Fruit fly (Drosophila melanogaster) whole organism, embryonic: ENCODE measurements around the gene TfIIA-S.
"Not testable (repeated sequence)": the region's sequence is repeated elsewhere in the genome, so short reads cannot be mapped to it uniquely, and the experiment has no call there.

ENCODE experiments used
- Bdp1 ChIP-seq: fragments of 200-800 bp; sonication (Bioruptor generic); optimal IDR thresholded peaks from 3 replicates; lab custom pipeline; 2016; ENCODE audit warnings: missing biosample characterization, missing genetic modification characterization
- CG10654 ChIP-seq: fragments of 200-800 bp; sonication (Bioruptor generic); optimal IDR thresholded peaks from 2 replicates; lab custom pipeline; 2016; ENCODE audit warnings: missing biosample characterization, missing genetic modification characterization
- CG10979 ChIP-seq: fragments of 200-800 bp; sonication (Bioruptor generic); optimal IDR thresholded peaks from 2 replicates; lab custom pipeline; 2018; ENCODE audit warnings: missing biosample characterization, mild to moderate bottlenecking, missing genetic modification characterization, moderate library complexity
- CG12769 ChIP-seq: fragments of 200-800 bp; sonication (Bioruptor generic); optimal IDR thresholded peaks from 2 replicates; lab custom pipeline; 2019; ENCODE audit warnings: missing biosample characterization, mild to moderate bottlenecking, missing genetic modification characterization, moderate library complexity
- CG13123 ChIP-seq: fragments of 200-800 bp; sonication (Bioruptor generic); optimal IDR thresholded peaks from 2 replicates; lab custom pipeline; 2016; ENCODE audit warnings: missing biosample characterization, missing genetic modification characterization
- CG13624 ChIP-seq: fragments of 200-800 bp; sonication (Bioruptor generic); optimal IDR thresholded peaks from 2 replicates; lab custom pipeline; 2016; ENCODE audit warnings: missing biosample characterization, missing genetic modification characterization
- CG13894 ChIP-seq: fragments of 200-800 bp; sonication (Bioruptor generic); optimal IDR thresholded peaks from 3 replicates; lab custom pipeline; 2018; ENCODE audit warnings: missing biosample characterization, mild to moderate bottlenecking, missing genetic modification characterization, moderate library complexity
- CG15269 ChIP-seq: fragments of 200-800 bp; sonication (Bioruptor generic); optimal IDR thresholded peaks from 2 replicates; lab custom pipeline; 2018; ENCODE audit warnings: missing biosample characterization, mild to moderate bottlenecking, missing genetic modification characterization, moderate library complexity
- CG1603 ChIP-seq: fragments of 200-800 bp; sonication (Bioruptor generic); optimal IDR thresholded peaks from 2 replicates; lab custom pipeline; 2019; ENCODE audit warnings: missing biosample characterization, mild to moderate bottlenecking, missing genetic modification characterization, moderate library complexity
- CG17328 ChIP-seq: fragments of 200-800 bp; sonication (Bioruptor generic); IDR thresholded peaks from 2 replicates; pipeline ENCODE4 v1.3.6; 2022; ENCODE audit warnings: missing biosample characterization, missing genetic modification characterization
- CG17385 ChIP-seq: fragments of 200-800 bp; sonication (Bioruptor generic); optimal IDR thresholded peaks from 3 replicates; lab custom pipeline; 2018; ENCODE audit warnings: missing biosample characterization, mild to moderate bottlenecking, missing genetic modification characterization
- CG2875 ChIP-seq: fragments of 200-800 bp; sonication (Bioruptor generic); optimal IDR thresholded peaks from 2 replicates; lab custom pipeline; 2017; ENCODE audit warnings: missing biosample characterization, mild to moderate bottlenecking, missing genetic modification characterization, missing genetic modification reagents
- CG3065 ChIP-seq: fragments of 200-800 bp; sonication (Bioruptor generic); optimal IDR thresholded peaks from 2 replicates; lab custom pipeline; 2016; ENCODE audit warnings: missing biosample characterization, missing genetic modification characterization
- CG32532 ChIP-seq: fragments of 200-800 bp; sonication (Bioruptor generic); IDR thresholded peaks from 2 replicates; pipeline ENCODE4 v1.3.6; 2022; ENCODE audit warnings: missing biosample characterization, missing genetic modification characterization
- CG34422 ChIP-seq: fragments of 200-800 bp; sonication (Bioruptor generic); IDR thresholded peaks from 3 replicates; pipeline ENCODE4 v1.3.6; 2022; ENCODE audit warnings: missing biosample characterization, missing genetic modification characterization
- CG4360 ChIP-seq: fragments of 200-800 bp; sonication (Bioruptor generic); IDR thresholded peaks from 2 replicates; pipeline ENCODE4 v1.3.6; 2022; ENCODE audit warnings: missing biosample characterization, missing genetic modification characterization
- CG4730 ChIP-seq: fragments of 200-800 bp; sonication (Bioruptor generic); IDR thresholded peaks from 2 replicates; pipeline ENCODE4 v1.3.6; 2022; ENCODE audit warnings: missing biosample characterization, missing genetic modification characterization
- CG4820 ChIP-seq: fragments of 200-800 bp; sonication (Bioruptor generic); optimal IDR thresholded peaks from 3 replicates; lab custom pipeline; 2016; ENCODE audit warnings: missing biosample characterization, missing genetic modification characterization
- CG6272 ChIP-seq: fragments of 200-800 bp; sonication (Bioruptor generic); IDR thresholded peaks from 2 replicates; pipeline ENCODE4 v1.3.6; 2022; ENCODE audit warnings: missing biosample characterization, missing genetic modification characterization
- CG9609 ChIP-seq: fragments of 200-800 bp; sonication (Bioruptor generic); optimal IDR thresholded peaks from 3 replicates; lab custom pipeline; 2016; ENCODE audit warnings: missing biosample characterization, missing genetic modification characterization
- CHES-1-like ChIP-seq: fragments of 200-800 bp; sonication (Bioruptor generic); optimal IDR thresholded peaks from 2 replicates; lab custom pipeline; 2016; ENCODE audit warnings: missing biosample characterization, missing genetic modification characterization
- Dad ChIP-seq: fragments of 200-800 bp; sonication (Bioruptor generic); optimal IDR thresholded peaks from 3 replicates; lab custom pipeline; 2016; ENCODE audit warnings: missing biosample characterization, missing genetic modification characterization
- Dp ChIP-seq: fragments of 200-800 bp; sonication (Bioruptor generic); optimal IDR thresholded peaks from 2 replicates; lab custom pipeline; 2018; ENCODE audit warnings: missing biosample characterization, mild to moderate bottlenecking, missing genetic modification characterization, moderate library complexity
- E2f2 ChIP-seq: fragments of 200-800 bp; sonication (Bioruptor generic); IDR thresholded peaks from 2 replicates; pipeline ENCODE4 v1.3.6; 2022; ENCODE audit warnings: missing biosample characterization, missing genetic modification characterization
- Ets97D ChIP-seq: fragments of 200-800 bp; sonication (Bioruptor generic); optimal IDR thresholded peaks from 3 replicates; lab custom pipeline; 2016; ENCODE audit warnings: missing biosample characterization, missing genetic modification characterization
- Med ChIP-seq: fragments of 200-800 bp; sonication (Bioruptor generic); peaks from one replicate; lab custom pipeline; 2016; ENCODE audit warnings: missing biosample characterization, missing genetic modification characterization, mild to moderate bottlenecking, inconsistent platforms, moderate library complexity
- Opbp ChIP-seq: fragments of 200-800 bp; sonication (Bioruptor generic); IDR thresholded peaks from 3 replicates; pipeline ENCODE4 v1.3.6; 2022; ENCODE audit warnings: missing biosample characterization, missing genetic modification characterization; ENCODE audit not compliant: partially characterized antibody
- Scr ChIP-seq: fragments of 200-800 bp; sonication (Bioruptor generic); IDR thresholded peaks from 2 replicates; pipeline ENCODE4 v1.3.6; 2022; ENCODE audit warnings: missing biosample characterization, missing genetic modification characterization; ENCODE audit not compliant: partially characterized antibody
- Sox102F ChIP-seq: fragments of 200-800 bp; sonication (Bioruptor generic); optimal IDR thresholded peaks from 2 replicates; lab custom pipeline; 2018; ENCODE audit warnings: missing biosample characterization, mild to moderate bottlenecking, missing genetic modification characterization, moderate library complexity
- Stat92E ChIP-seq, 3 experiments: fragments of >200 bp in 2 of 3; fragments of 200-800 bp in 1 of 3; sonication (Bioruptor generic) in 1 of 3; optimal IDR thresholded peaks; 2 replicates each; lab custom pipeline; 2017 to 2019; ENCODE audit warnings: missing biosample characterization in 3 of 3, missing genetic modification characterization in 3 of 3, mild to moderate bottlenecking in 1 of 3, moderate library complexity in 1 of 3
- Xbp1 ChIP-seq: fragments of 200-800 bp; sonication (Bioruptor generic); optimal IDR thresholded peaks from 3 replicates; lab custom pipeline; 2016; ENCODE audit warnings: missing biosample characterization, mild to moderate bottlenecking, missing genetic modification characterization
- al ChIP-seq: fragments of 200-800 bp; sonication (Bioruptor generic); IDR thresholded peaks from 2 replicates; pipeline ENCODE4 v1.3.6; 2022; ENCODE audit warnings: missing biosample characterization, missing genetic modification characterization
- ase ChIP-seq: fragments of 200-800 bp; sonication (Bioruptor generic); IDR thresholded peaks from 3 replicates; pipeline ENCODE4 v1.3.6; 2022; ENCODE audit warnings: missing biosample characterization, missing genetic modification characterization
- bbx ChIP-seq: fragments of 200-800 bp; sonication (Bioruptor generic); IDR thresholded peaks from 2 replicates; pipeline ENCODE4 v1.3.6; 2022; ENCODE audit warnings: missing biosample characterization, missing genetic modification characterization; ENCODE audit not compliant: partially characterized antibody
- cas ChIP-seq: fragments of 200-800 bp; sonication (Bioruptor generic); IDR thresholded peaks from 2 replicates; pipeline ENCODE4 v1.3.6; 2022; ENCODE audit warnings: missing biosample characterization, missing genetic modification characterization
- chm ChIP-seq: fragments of 200-800 bp; sonication (Bioruptor generic); IDR thresholded peaks from 2 replicates; pipeline ENCODE4 v1.3.6; 2022; ENCODE audit warnings: missing biosample characterization, missing genetic modification characterization
- dpn ChIP-seq, 2 experiments: fragments of 200-800 bp; sonication (Bioruptor generic); optimal IDR thresholded peaks; 3 replicates each; lab custom pipeline; 2016; ENCODE audit warnings: missing biosample characterization in 2 of 2, missing genetic modification characterization in 2 of 2
- eyg ChIP-seq: fragments of 200-800 bp; sonication (Bioruptor generic); optimal IDR thresholded peaks from 3 replicates; lab custom pipeline; 2016; ENCODE audit warnings: missing biosample characterization, missing genetic modification characterization
- gem ChIP-seq: fragments of 200-800 bp; sonication (Bioruptor generic); optimal IDR thresholded peaks from 2 replicates; lab custom pipeline; 2019; ENCODE audit warnings: missing biosample characterization, mild to moderate bottlenecking, missing genetic modification characterization, moderate library complexity
- gsb ChIP-seq: fragments of 200-800 bp; sonication (Bioruptor generic); IDR thresholded peaks from 2 replicates; pipeline ENCODE4 v1.3.6; 2022; ENCODE audit warnings: missing biosample characterization, missing genetic modification characterization
- jumu ChIP-seq: fragments of 200-800 bp; sonication (Bioruptor generic); optimal IDR thresholded peaks from 3 replicates; lab custom pipeline; 2016; ENCODE audit warnings: missing biosample characterization, missing genetic modification characterization
- knrl ChIP-seq: fragments of 200-800 bp; sonication (Bioruptor generic); IDR thresholded peaks from 3 replicates; pipeline ENCODE4 v1.3.6; 2022; ENCODE audit warnings: missing biosample characterization, missing genetic modification characterization; ENCODE audit not compliant: partially characterized antibody
- lov ChIP-seq, 2 experiments: fragments of 200-800 bp in 1 of 2; fragments of >200 bp in 1 of 2; sonication (Bioruptor generic) in 1 of 2; IDR thresholded peaks in 1 of 2; optimal IDR thresholded peaks in 1 of 2; 2 replicates in 1 of 2; 3 replicates in 1 of 2; pipeline versions ENCODE4 v1.3.6 to Lab custom; 2017 to 2022; ENCODE audit warnings: missing biosample characterization in 1 of 2, missing genetic modification characterization in 1 of 2
- prd ChIP-seq, 3 experiments: fragments of >200 bp in 2 of 3; fragments of 200-800 bp in 1 of 3; sonication (Bioruptor generic) in 1 of 3; optimal IDR thresholded peaks in 2 of 3; IDR thresholded peaks in 1 of 3; 2 replicates in 2 of 3; 3 replicates in 1 of 3; pipeline versions ENCODE4 v1.3.6 to Lab custom; 2017 to 2022; ENCODE audit warnings: missing biosample characterization in 1 of 3, missing genetic modification characterization in 1 of 3
- sens-2 ChIP-seq: fragments of 200-800 bp; sonication (Bioruptor generic); IDR thresholded peaks from 2 replicates; pipeline ENCODE4 v1.3.6; 2022; ENCODE audit warnings: missing biosample characterization, missing genetic modification characterization
- sisA ChIP-seq: fragments of 200-800 bp; sonication (Bioruptor generic); IDR thresholded peaks from 2 replicates; pipeline ENCODE4 v1.3.6; 2022; ENCODE audit warnings: missing biosample characterization, missing genetic modification characterization
- sna ChIP-seq: fragments of 200-800 bp; sonication (Bioruptor generic); IDR thresholded peaks from 2 replicates; pipeline ENCODE4 v1.3.6; 2022; ENCODE audit warnings: missing biosample characterization, missing genetic modification characterization; ENCODE audit not compliant: partially characterized antibody
- tgo ChIP-seq: fragments of 200-800 bp; sonication (Bioruptor generic); IDR thresholded peaks from 3 replicates; pipeline ENCODE4 v1.3.6; 2022; ENCODE audit warnings: missing biosample characterization, missing genetic modification characterization

The TfIIA-S gene

dm6 chr3R:23859365-23859804, 31.5 kb downstream of the TfIIA-S start (continued):
- TF ChIP-seq Sox102F (GFP tag; lab: Kevin White, UChicago), result peak; percentile 39
- peak; percentile 46; the same call in 1 of the 2 replicates for TF ChIP-seq sisA (GFP tag; lab: Robert Waterston, UW)
- peak; percentile 65 for TF ChIP-seq CG15269 (tag; lab: Kevin White, UChicago)
- peak; percentile 49 for TF ChIP-seq CG13123 (GFP tag; lab: Kevin White, UChicago)
- peak; percentile 71; the same call in 2 of the 3 replicates for TF ChIP-seq tgo (GFP tag; lab: Robert Waterston, UW)
- peak; percentile 77 for TF ChIP-seq bbx (GFP tag; lab: Robert Waterston, UW)
- TF ChIP-seq eyg (GFP tag; lab: Kevin White, UChicago), result peak; percentile 44
- peak; percentile 67 for TF ChIP-seq CG13894 (tag; lab: Kevin White, UChicago)
- TF ChIP-seq sens-2 (GFP tag; lab: Robert Waterston, UW), result 0 out of 2 replicates have a peak, but pooled peaks have one; percentile 42
- peak; percentile 64; the same call in 1 of the 2 replicates for TF ChIP-seq gsb
- TF ChIP-seq CHES-1-like (GFP tag; lab: Kevin White, UChicago), result peak; percentile 68
- not testable (repeated sequence) for TF ChIP-seq lov, prd (optimal IDR thresholded peaks at IDR 0.05; lab: Kevin White, UChicago)
- TF ChIP-seq lov (GFP tag; IDR thresholded peaks at IDR 0.05; lab: Robert Waterston, UW), result peak; percentile 53; the same call in 1 of the 3 replicates
- TF ChIP-seq CG3065, result peak; percentile 6
- peak; percentile 60 to 80 for TF ChIP-seq dpn (GFP tag; optimal IDR thresholded peaks at IDR 0.05; lab: Kevin White, UChicago)
- TF ChIP-seq Dad (GFP tag; lab: Kevin White, UChicago), result peak; percentile 56
- peak; percentile 95 for TF ChIP-seq Med (GFP tag; lab: Kevin White, UChicago)
- TF ChIP-seq CG2875 (GFP tag; lab: Kevin White, UChicago), result peak; percentile 29
- peak; percentile 60; the same call in 1 of the 3 replicates for TF ChIP-seq ase (GFP tag; lab: Robert Waterston, UW)
- TF ChIP-seq Scr (GFP tag; lab: Robert Waterston, UW), result peak; percentile 43
- TF ChIP-seq prd (GFP tag; IDR thresholded peaks at IDR 0.05; lab: Robert Waterston, UW), result peak; percentile 73
- TF ChIP-seq chm (GFP tag; lab: Robert Waterston, UW), result peak; percentile 88
- 0 out of 2 replicates have a peak, but pooled peaks have one; percentile 42 for TF ChIP-seq sna (GFP tag; lab: Robert Waterston, UW)
- TF ChIP-seq CG17328 (GFP tag; lab: Robert Waterston, UW), result peak; percentile 86
- peak; percentile 46; the same call in 1 of the 2 replicates for TF ChIP-seq cas (GFP tag; lab: Robert Waterston, UW)
- peak; percentile 56; the same call in 1 of the 2 replicates for TF ChIP-seq CG4730 (GFP tag; lab: Robert Waterston, UW)
- peak; percentile 64 for TF ChIP-seq CG4360
- peak; percentile 86 for TF ChIP-seq CG12769 (tag; lab: Kevin White, UChicago)
- TF ChIP-seq Opbp (GFP tag; lab: Robert Waterston, UW), result peak; percentile 68; the same call in 2 of the 3 replicates
- peak; percentile 39 for TF ChIP-seq CG10979 (tag; lab: Kevin White, UChicago)
- TF ChIP-seq CG4820 (GFP tag; lab: Kevin White, UChicago), result peak; percentile 37
- peak; percentile 48 for TF ChIP-seq CG1603 (tag; lab: Kevin White, UChicago)
- peak; percentile 22 for TF ChIP-seq CG10654 (GFP tag; lab: Kevin White, UChicago)
- TF ChIP-seq E2f2 (GFP tag; lab: Robert Waterston, UW), result peak; percentile 42; the same call in 1 of the 2 replicates
- TF ChIP-seq CG9609, result peak; percentile 33
- TF ChIP-seq gem (tag; lab: Kevin White, UChicago), result peak; percentile 23
- peak; percentile 40; the same call in 1 of the 2 replicates for TF ChIP-seq al (GFP tag; lab: Robert Waterston, UW)
- peak; percentile 76 for TF ChIP-seq CG34422 (GFP tag; lab: Robert Waterston, UW)
- peak; percentile 14 for TF ChIP-seq Ets97D
- peak; percentile 32 for TF ChIP-seq CG17385 (GFP tag; lab: Kevin White, UChicago)
- peak; percentile 11 for TF ChIP-seq Dp (GFP tag; lab: Kevin White, UChicago)
- peak; percentile 78 for TF ChIP-seq CG13624
- peak; percentile 75; the same call in 2 of the 3 replicates for TF ChIP-seq knrl
- peak; percentile 54 for TF ChIP-seq jumu (GFP tag; lab: Kevin White, UChicago)
- peak in 1 of 3 experiments; percentile 69 for TF ChIP-seq Stat92E (GFP tag; optimal IDR thresholded peaks at IDR 0.05; lab: Kevin White, UChicago)
- TF ChIP-seq Xbp1 (GFP tag; lab: Kevin White, UChicago), result peak; percentile 58
- TF ChIP-seq CG6272 (GFP tag; lab: Robert Waterston, UW), result peak; percentile 71
- peak; percentile 82 for TF ChIP-seq CG32532
- peak; percentile 51 for TF ChIP-seq Bdp1 (GFP tag; lab: Kevin White, UChicago)
